Worm (Caenorhabditis elegans): ENCODE results near the gene srj-57.

DNA sequence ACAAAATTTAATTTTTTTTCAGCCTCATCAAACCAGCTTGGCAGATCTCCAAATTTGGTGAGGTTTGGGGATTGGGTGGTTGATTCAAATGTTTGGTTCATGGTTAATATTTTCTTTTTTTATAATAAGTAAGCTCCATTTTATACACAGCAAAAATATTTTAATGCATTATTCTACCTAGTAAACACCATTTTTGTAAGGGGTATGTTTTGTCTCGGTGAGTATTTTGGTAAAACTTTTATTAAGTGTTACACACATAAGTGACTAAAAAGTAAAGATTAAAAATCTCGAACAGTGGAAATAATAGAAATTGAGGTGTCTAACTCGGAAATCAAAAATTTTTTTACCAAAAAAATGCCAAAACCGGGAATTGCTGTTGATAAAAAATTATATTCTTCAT lies 33.3 kb upstream of the srj-57 start, which contains the start of gene srw-4:
- TF ChIP-seq efl-1 (GFP tag; optimal IDR thresholded peaks at IDR 0.05) (no peak), B0019.2 (GFP tag; conservative IDR thresholded peaks at IDR 0.05) (no peak), chd-7 (tag; optimal IDR thresholded peaks at IDR 0.05) (no peak), ama-1 (optimal IDR thresholded peaks at IDR 0.05) (no peak), ama-1 (GFP tag; optimal IDR thresholded peaks at IDR 0.05) (no peak), F49E8.2 (tag; optimal IDR thresholded peaks at IDR 0.05; ENCODE audit: insufficient read depth) (no peak)

Measured in whole organism, young adult.